Worm (Caenorhabditis elegans): ENCODE results near the gene ZK856.14.

- no peak for TF ChIP-seq elt-3 (tag; optimal IDR thresholded peaks at IDR 0.05)
- TF ChIP-seq nhr-28 (tag; optimal IDR thresholded peaks at IDR 0.05), result no peak
- TF ChIP-seq mab-5 (tag; optimal IDR thresholded peaks at IDR 0.05), result no peak
- no peak for TF ChIP-seq ham-2 (GFP tag; optimal IDR thresholded peaks at IDR 0.05)
- TF ChIP-seq nhr-237 (tag; optimal IDR thresholded peaks at IDR 0.05), result no peak
- no peak for TF ChIP-seq ceh-43 (GFP tag; optimal IDR thresholded peaks at IDR 0.05)
- TF ChIP-seq lsy-2 (tag; optimal IDR thresholded peaks at IDR 0.05), result no peak
- TF ChIP-seq ztf-11 (tag; optimal IDR thresholded peaks at IDR 0.05), result no peak
- TF ChIP-seq nhr-76 (tag; optimal IDR thresholded peaks at IDR 0.05), result no peak
- no peak for TF ChIP-seq mep-1 (tag; optimal IDR thresholded peaks at IDR 0.05)
- no peak for TF ChIP-seq sptf-1 (tag; optimal IDR thresholded peaks at IDR 0.05)
- no peak for TF ChIP-seq snpc-4 (tag; optimal IDR thresholded peaks at IDR 0.05)
- no peak for TF ChIP-seq nhr-12 (tag; optimal IDR thresholded peaks at IDR 0.05)
Observed at ce11 chrV:10191242-10191641, 25.6 kb upstream of the ZK856.14 start.

All from whole organism, mixed stage, embryonic.